Worm (Caenorhabditis elegans) whole organism, L3 larva: ENCODE data around the gene gad-3.

Experiments
- ama-1 ChIP-seq: fragments of 150-350 bp; optimal IDR thresholded peaks from 2 replicates; lab custom pipeline; 2018
- ceh-16 ChIP-seq: sonication (generic microtip); optimal IDR thresholded peaks from 2 replicates; lab custom pipeline; 2017; ENCODE audit warnings: missing biosample characterization, missing genetic modification characterization
- ceh-28 ChIP-seq: fragments of 150-350 bp; optimal IDR thresholded peaks from 2 replicates; lab custom pipeline; 2014; ENCODE audit warnings: missing biosample characterization, missing genetic modification reagents, missing genetic modification characterization
- ceh-82 ChIP-seq: fragments of 150-350 bp; optimal IDR thresholded peaks from 2 replicates; lab custom pipeline; 2014; ENCODE audit warnings: missing biosample characterization, missing genetic modification characterization
- elt-1 ChIP-seq: fragments of 150-350 bp; optimal IDR thresholded peaks from 2 replicates; lab custom pipeline; 2014; ENCODE audit warnings: missing biosample characterization, missing genetic modification characterization
- fkh-10 ChIP-seq: sonication (generic microtip); optimal IDR thresholded peaks from 2 replicates; lab custom pipeline; 2017; ENCODE audit warnings: missing biosample characterization, missing genetic modification reagents, missing genetic modification characterization
- fos-1 ChIP-seq: fragments of 150-350 bp; optimal IDR thresholded peaks from 2 replicates; lab custom pipeline; 2014; ENCODE audit warnings: missing biosample characterization, missing genetic modification characterization
- lin-39 ChIP-seq: fragments of 150-350 bp; optimal IDR thresholded peaks from 2 replicates; lab custom pipeline; 2018; ENCODE audit warnings: missing biosample characterization, missing genetic modification reagents, missing genetic modification characterization
- mdl-1 ChIP-seq: fragments of 150-350 bp; optimal IDR thresholded peaks from 2 replicates; lab custom pipeline; 2014; ENCODE audit warnings: missing biosample characterization, missing genetic modification characterization
- nfya-1 ChIP-seq: sonication (generic microtip); optimal IDR thresholded peaks from 2 replicates; lab custom pipeline; 2017; ENCODE audit warnings: missing genetic modification characterization, mild to moderate bottlenecking, missing compliant biosample characterization, antibody characterized with exemption, moderate library complexity; ENCODE audit not compliant: insufficient read depth
- nhr-11 ChIP-seq: fragments of 150-350 bp; optimal IDR thresholded peaks from 2 replicates; lab custom pipeline; 2014; ENCODE audit warnings: missing biosample characterization, missing genetic modification characterization
- nhr-67 ChIP-seq: fragments of 150-350 bp; optimal IDR thresholded peaks from 2 replicates; lab custom pipeline; 2014; ENCODE audit warnings: missing biosample characterization, missing genetic modification characterization
- unc-39 ChIP-seq: sonication (generic microtip); optimal IDR thresholded peaks from 4 replicates; lab custom pipeline; 2017; ENCODE audit warnings: missing biosample characterization, missing genetic modification characterization
- ztf-11 ChIP-seq: fragments of 150-350 bp; optimal IDR thresholded peaks from 2 replicates; lab custom pipeline; 2014; ENCODE audit warnings: missing biosample characterization, missing genetic modification characterization

DNA sequence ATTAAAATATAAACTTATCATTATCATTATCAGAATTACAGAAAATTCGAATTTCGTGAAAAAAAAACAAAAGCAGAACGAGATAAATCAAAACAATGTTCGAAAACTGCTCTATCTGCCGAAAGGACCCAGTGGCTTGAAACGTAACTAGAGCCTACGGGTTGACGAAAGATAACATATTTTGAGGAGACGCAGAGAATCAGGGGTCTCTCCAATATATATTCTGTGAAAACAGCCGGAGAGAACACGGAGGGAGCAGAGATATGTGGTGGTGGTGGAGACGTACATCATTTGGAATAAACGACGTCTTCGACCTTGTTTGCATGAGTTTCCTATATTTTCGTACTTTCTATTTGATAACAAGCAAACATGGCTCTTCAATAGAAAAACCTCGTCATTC, 36.1 kb upstream of the gad-3 start:
- TF ChIP-seq nfya-1 (tag; lab: Kevin White, UChicago) (peak; percentile 27), fos-1 (tag; lab: Kevin White, UChicago) (no peak), mdl-1 (tag; lab: Kevin White, UChicago) (no peak), nhr-67 (no peak), nhr-11 (no peak), ama-1 (no peak), elt-1 (no peak), ceh-82 (no peak), unc-39 (tag; lab: Kevin White, UChicago) (no peak), ceh-16 (no peak), ceh-28 (tag; lab: Kevin White, UChicago) (no peak), fkh-10 (GFP tag; lab: Kevin White, UChicago) (no peak), ztf-11 (tag; lab: Kevin White, UChicago) (no peak), lin-39 (tag; lab: Kevin White, UChicago) (no peak)
